Fruit fly (Drosophila melanogaster): ENCODE measurements around the gene CG15170.

The CG15170 gene

DNA sequence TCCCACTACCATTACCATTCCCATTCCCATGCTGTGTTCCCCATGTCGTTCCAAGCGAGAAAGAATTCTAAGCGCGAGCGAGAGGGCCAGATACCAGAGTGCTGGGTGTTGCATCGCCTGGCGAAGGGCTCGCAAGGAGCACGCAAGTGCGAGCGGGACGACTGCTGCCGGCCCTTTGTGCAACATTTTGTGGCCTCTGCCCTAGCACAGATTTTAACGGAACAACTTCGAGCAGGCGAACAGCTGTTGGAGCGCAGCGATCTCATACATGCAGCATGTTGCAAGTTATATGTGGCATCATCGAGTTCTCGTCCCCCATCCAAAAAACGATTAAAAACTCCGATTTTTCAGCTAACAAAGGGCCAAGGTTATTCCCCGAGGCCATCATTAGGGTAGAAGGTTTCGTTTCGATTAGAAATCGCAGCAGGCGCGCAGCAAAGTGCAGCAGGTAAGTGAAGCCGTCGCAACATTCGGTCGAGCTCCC lies 42.5 kb downstream of the CG15170 start:
- TF ChIP-seq Dll (optimal IDR thresholded peaks at IDR 0.05): no peak
- peak in 1 of 2 experiments; percentile 78 for TF ChIP-seq EcR (GFP tag; optimal IDR thresholded peaks at IDR 0.05)
- TF ChIP-seq CG8478 (optimal IDR thresholded peaks at IDR 0.05): peak; percentile 22

DNA sequence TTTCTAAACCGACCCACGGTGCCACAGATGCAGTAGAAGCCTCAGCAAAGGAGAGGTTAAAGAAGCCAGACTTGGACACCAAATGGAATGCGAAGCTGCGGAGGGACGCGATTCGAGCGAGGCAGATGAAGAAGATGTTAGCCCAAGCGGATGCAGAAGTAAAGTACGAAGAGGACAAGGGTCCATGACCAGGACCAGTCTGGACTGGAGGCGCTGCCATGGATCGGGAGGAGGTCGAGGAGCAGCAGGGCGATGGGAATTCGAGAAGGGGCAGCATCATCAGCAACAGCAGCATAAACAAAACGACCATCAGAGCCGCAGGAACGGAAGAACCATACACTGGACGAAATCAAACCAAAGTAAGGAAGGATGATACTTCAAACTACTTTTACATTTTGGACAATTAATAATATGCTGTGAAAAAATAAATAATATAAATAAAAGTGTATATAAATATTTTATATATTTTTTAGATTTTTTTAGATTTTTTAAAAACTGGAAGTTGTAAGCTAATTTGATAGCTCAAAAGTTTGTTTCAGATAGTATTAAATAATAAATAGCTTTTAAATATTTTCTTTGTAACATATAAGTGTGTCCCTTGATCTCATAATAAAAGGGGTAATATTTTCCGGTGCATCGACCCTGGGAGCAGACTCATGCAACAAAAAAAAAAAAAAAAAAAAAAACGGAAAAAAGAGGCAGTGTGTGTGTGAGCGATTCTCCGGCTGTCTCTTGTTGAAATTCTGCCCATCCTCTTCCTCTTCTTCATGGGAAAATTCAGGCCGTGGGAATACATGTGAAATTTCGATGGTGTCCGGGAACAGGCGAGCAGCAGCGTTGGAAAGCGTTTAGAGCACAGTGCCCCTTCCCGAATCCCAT lies 43.2 kb downstream of the CG15170 start:
- TF ChIP-seq EcR (GFP tag; optimal IDR thresholded peaks at IDR 0.05) (peak in 1 of 2 experiments; percentile 78), CG8478 (optimal IDR thresholded peaks at IDR 0.05) (no peak)

DNA sequence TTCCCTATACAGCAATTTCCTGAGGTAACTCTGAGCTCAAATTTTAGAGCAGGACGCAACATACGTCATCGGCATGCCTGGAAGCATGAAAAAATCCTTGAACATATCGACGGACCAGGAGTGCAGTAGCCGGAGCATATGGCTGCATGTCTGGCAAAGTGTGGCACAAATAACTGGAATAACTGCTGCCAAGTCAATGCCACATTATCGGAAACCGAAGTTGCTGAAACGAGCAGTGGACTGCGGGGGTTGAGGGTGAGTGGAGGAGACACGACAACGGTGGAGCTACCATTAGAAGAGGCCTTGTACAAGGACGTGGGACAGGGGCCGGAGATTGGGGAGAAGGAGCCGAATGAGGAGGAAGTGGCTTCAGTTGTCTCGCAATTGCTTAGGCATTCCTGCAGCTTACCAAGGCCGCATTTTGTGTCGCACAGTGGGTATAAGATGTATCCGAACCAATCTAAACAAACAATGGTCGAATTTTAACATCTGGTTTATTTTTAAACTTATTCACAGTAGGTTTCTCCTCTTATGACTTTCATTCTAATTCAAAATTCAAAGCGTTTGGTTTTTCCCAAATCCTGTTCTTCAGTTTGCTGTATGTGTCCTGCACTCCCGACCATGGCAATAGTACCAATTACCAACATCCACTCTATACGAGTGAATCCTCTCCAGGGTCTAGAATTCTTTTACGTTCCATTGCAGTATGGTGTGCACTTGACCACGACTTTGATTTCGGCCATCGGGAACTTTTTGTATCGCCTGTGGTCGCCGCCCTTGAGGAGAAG lies 44.1 kb downstream of the CG15170 start, which contains the start of gene CG46304:
Gene CG46304 (plus strand): TSS at position 541 of the 788 bp plus-strand sequence.
- TF ChIP-seq psq (optimal IDR thresholded peaks at IDR 0.05) (no peak), EcR (GFP tag; optimal IDR thresholded peaks at IDR 0.05) (peak in 1 of 2 experiments; percentile 85)

DNA sequence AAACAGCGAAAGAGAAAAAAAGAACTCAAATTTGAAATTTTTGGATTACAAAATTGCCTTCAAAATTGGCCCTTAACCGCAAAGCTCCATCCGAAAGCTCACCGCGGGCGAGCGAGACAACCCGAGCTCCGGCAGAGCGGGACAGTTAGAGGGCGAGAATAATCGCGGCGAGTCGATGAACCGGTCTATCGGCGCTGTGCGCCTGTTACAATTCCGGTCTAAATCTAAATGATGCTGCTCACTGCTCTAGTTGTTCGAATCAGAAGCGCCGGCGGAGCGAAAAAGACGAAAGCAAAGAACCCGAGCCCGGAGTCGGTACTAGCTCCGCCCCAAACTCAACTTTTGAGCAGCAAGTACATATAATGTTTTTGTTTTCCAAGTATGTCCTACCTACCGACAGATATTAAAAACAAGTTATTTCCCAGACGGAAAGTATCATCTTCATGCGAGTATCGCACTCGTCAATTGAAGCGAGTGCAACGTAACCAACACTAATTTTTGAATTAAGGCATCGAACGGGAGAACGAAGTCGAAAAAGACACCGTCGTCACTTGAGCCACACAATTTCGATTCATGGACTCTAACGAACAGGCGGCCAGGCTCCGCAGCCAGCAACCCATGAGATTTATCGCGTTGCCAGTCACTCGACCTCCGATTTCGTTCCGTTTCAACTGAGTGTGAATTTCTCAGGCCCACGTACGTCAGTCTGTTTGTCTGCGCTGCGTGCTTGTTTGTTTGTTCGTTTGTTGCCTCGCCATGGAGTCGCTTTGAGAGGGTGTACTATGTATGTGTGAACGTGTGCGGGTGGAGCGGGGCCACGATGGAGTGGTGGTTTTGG lies 45.6 kb downstream of the CG15170 start:
- TF ChIP-seq usp (GFP tag; optimal IDR thresholded peaks at IDR 0.05) (no peak), psq (optimal IDR thresholded peaks at IDR 0.05) (no peak), CG8478 (optimal IDR thresholded peaks at IDR 0.05) (peak; percentile 75), Dll (optimal IDR thresholded peaks at IDR 0.05) (peak; percentile 3), EcR (GFP tag; optimal IDR thresholded peaks at IDR 0.05) (peak in 1 of 2 experiments; percentile 25), pan (optimal IDR thresholded peaks at IDR 0.05) (no peak)

DNA sequence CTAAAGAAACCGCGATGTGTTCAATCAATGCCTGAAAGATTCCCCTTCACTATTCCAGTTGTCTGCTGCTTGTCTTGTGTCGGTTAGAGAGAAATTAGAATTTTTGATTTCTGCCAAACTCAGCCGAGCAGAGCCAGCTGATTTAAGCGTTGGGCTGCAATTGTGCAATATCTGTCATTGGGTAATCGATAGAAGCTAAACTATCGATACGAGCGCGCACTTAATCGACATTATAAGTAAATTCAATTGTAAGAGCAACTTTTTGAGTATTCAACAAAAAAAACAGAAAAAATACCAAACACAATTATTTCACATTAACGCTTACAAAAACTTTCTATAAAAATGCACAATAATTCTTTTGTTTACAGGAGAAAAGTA lies 46.2 kb downstream of the CG15170 start, which contains the start of gene ssp3:
Gene ssp3 (minus strand): TSS at position 164 of the 378 bp plus-strand sequence.
- TF ChIP-seq Dll (optimal IDR thresholded peaks at IDR 0.05) (no peak), EcR (GFP tag; optimal IDR thresholded peaks at IDR 0.05) (no peak), usp (GFP tag; optimal IDR thresholded peaks at IDR 0.05) (no peak), pan (optimal IDR thresholded peaks at IDR 0.05) (no peak), CG8478 (optimal IDR thresholded peaks at IDR 0.05) (no peak), psq (optimal IDR thresholded peaks at IDR 0.05) (no peak)

DNA sequence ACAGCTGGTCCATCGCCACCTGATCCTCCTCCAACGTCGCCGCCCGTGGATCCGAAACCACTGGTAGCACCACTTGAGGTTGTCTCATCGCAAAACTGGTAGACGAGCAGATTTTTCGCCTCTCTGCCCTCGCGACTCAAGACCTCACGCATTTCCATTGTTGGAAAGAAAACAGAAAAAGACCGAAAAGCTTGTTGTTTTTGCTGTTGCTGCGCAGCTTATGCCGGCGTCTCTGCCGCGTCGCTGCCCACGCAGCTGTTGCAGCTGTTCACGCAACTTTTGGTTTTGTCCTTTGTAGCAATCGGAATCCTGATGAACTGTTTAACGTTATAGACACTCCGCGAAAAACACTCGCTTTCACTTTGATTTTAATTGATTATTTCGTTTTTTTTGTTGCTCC lies 46.7 kb downstream of the CG15170 start:
- TF ChIP-seq Dll (optimal IDR thresholded peaks at IDR 0.05) (no peak), CG8478 (optimal IDR thresholded peaks at IDR 0.05) (no peak), pan (optimal IDR thresholded peaks at IDR 0.05) (no peak), EcR (GFP tag; optimal IDR thresholded peaks at IDR 0.05) (no peak), psq (optimal IDR thresholded peaks at IDR 0.05) (no peak), usp (GFP tag; optimal IDR thresholded peaks at IDR 0.05) (no peak)

Measured in whole organism.